Worm (Caenorhabditis elegans) whole organism, L4/young adult: ENCODE data around the gene tdc-1.

ENCODE experiments used
- W03F9.2 ChIP-seq: fragments of 150-350 bp; optimal IDR thresholded peaks from 2 replicates; lab custom pipeline; 2014; ENCODE audit warnings: missing biosample characterization, missing genetic modification characterization
- him-1 ChIP-seq: sonication (generic microtip); optimal IDR thresholded peaks from 2 replicates; lab custom pipeline; 2016; ENCODE audit warnings: missing genotype, missing genetic modification reagents, missing genetic modification characterization, missing compliant biosample characterization

DNA sequence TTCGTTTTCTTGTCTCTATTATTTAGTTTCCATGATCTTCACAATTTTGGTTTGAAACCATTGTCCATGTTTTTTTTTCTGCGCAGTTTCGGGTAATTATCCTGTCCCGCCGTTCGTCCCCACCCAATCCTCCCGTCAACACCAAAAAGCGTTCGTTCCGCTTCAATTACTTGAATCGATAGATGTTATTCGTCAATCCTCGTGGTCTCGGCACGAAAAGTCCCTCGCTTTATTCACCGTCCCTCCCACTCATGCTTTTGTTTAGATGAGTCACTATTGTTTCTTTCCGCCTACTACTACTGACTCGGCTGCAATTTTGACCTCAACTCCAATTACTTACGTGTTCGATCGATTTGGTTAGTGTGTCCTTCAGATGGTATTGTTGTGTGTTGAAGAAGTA is 47.0 kb upstream of the tdc-1 start:
- TF ChIP-seq him-1 (tag; lab: Kevin White, UChicago) = no peak
- TF ChIP-seq W03F9.2 (tag; lab: Kevin White, UChicago) = no peak
